Fruit fly (Drosophila melanogaster) whole organism, embryonic: ENCODE measurements around the gene CG6041.

Experiments used
- BtbVII ChIP-seq: fragments of 200-800 bp; sonication (Bioruptor generic); optimal IDR thresholded peaks from 3 replicates; lab custom pipeline; 2017; ENCODE audit warnings: missing biosample characterization, mild to moderate bottlenecking, missing genetic modification characterization
- CG10209 ChIP-seq: fragments of 200-800 bp; sonication (Bioruptor generic); optimal IDR thresholded peaks from 3 replicates; lab custom pipeline; 2017; ENCODE audit warnings: missing biosample characterization, mild to moderate bottlenecking, missing genetic modification characterization, missing genetic modification reagents
- CG10366 ChIP-seq: fragments of 200-800 bp; sonication (Bioruptor generic); IDR thresholded peaks from 2 replicates; pipeline ENCODE4 v1.3.6; 2022; ENCODE audit warnings: missing biosample characterization, missing genetic modification characterization
- CG12219 ChIP-seq: fragments of 200-800 bp; sonication (Bioruptor generic); optimal IDR thresholded peaks from 3 replicates; lab custom pipeline; 2018; ENCODE audit warnings: missing biosample characterization, mild to moderate bottlenecking, missing genetic modification characterization
- CG13424 ChIP-seq: fragments of 200-800 bp; sonication (Bioruptor generic); optimal IDR thresholded peaks from 2 replicates; lab custom pipeline; 2019; ENCODE audit warnings: missing biosample characterization, mild to moderate bottlenecking, missing genetic modification characterization, moderate library complexity
- CG14860 ChIP-seq: fragments of 200-800 bp; sonication (Bioruptor generic); IDR thresholded peaks from 3 replicates; pipeline ENCODE4 v1.3.6; 2022; ENCODE audit warnings: missing biosample characterization, missing genetic modification characterization; ENCODE audit not compliant: partially characterized antibody
- CG1603 ChIP-seq: fragments of 200-800 bp; sonication (Bioruptor generic); optimal IDR thresholded peaks from 2 replicates; lab custom pipeline; 2019; ENCODE audit warnings: missing biosample characterization, mild to moderate bottlenecking, missing genetic modification characterization, moderate library complexity
- CG17186 ChIP-seq: fragments of 200-800 bp; sonication (Bioruptor generic); optimal IDR thresholded peaks from 3 replicates; lab custom pipeline; 2017; ENCODE audit warnings: missing biosample characterization, missing genetic modification reagents, missing genetic modification characterization
- CG17359 ChIP-seq: fragments of 200-800 bp; sonication (Bioruptor generic); optimal IDR thresholded peaks from 3 replicates; lab custom pipeline; 2018; ENCODE audit warnings: missing biosample characterization, mild to moderate bottlenecking, missing genetic modification characterization, moderate library complexity
- CG2120 ChIP-seq: fragments of 200-800 bp; sonication (Bioruptor generic); optimal IDR thresholded peaks from 3 replicates; lab custom pipeline; 2016; ENCODE audit warnings: missing biosample characterization, missing genetic modification characterization
- CG3281 ChIP-seq: fragments of 200-800 bp; sonication (Bioruptor generic); optimal IDR thresholded peaks from 3 replicates; lab custom pipeline; 2017; ENCODE audit warnings: missing biosample characterization, mild to moderate bottlenecking, missing genetic modification characterization
- CG33557 ChIP-seq: fragments of 200-800 bp; sonication (Bioruptor generic); optimal IDR thresholded peaks from 2 replicates; lab custom pipeline; 2019; ENCODE audit warnings: missing biosample characterization, mild to moderate bottlenecking, missing genetic modification characterization, moderate library complexity
- CG34422 ChIP-seq: fragments of 200-800 bp; sonication (Bioruptor generic); IDR thresholded peaks from 3 replicates; pipeline ENCODE4 v1.3.6; 2022; ENCODE audit warnings: missing biosample characterization, missing genetic modification characterization
- CG3726 ChIP-seq: fragments of 200-800 bp; sonication (Bioruptor generic); IDR thresholded peaks from 3 replicates; pipeline ENCODE4, ENCODE4 v1.3.6; 2022; ENCODE audit warnings: missing biosample characterization, missing genetic modification characterization
- CG4854 ChIP-seq: fragments of 200-800 bp; sonication (Bioruptor generic); optimal IDR thresholded peaks from 2 replicates; lab custom pipeline; 2016; ENCODE audit warnings: missing biosample characterization, missing genetic modification characterization, inconsistent platforms
- CG8388 ChIP-seq: fragments of 200-800 bp; sonication (Bioruptor generic); optimal IDR thresholded peaks from 2 replicates; lab custom pipeline; 2019; ENCODE audit warnings: missing biosample characterization, mild to moderate bottlenecking, missing genetic modification characterization, moderate library complexity
- CG8944 ChIP-seq: fragments of 200-800 bp; sonication (Bioruptor generic); optimal IDR thresholded peaks from 3 replicates; lab custom pipeline; 2016; ENCODE audit warnings: missing biosample characterization, missing genetic modification characterization
- CG9437 ChIP-seq: fragments of 200-800 bp; sonication (Bioruptor generic); optimal IDR thresholded peaks from 2 replicates; lab custom pipeline; 2018; ENCODE audit warnings: missing biosample characterization, mild to moderate bottlenecking, missing genetic modification characterization
- CG9727 ChIP-seq: fragments of 200-800 bp; sonication (Bioruptor generic); optimal IDR thresholded peaks from 3 replicates; lab custom pipeline; 2017; ENCODE audit warnings: missing biosample characterization, mild to moderate bottlenecking, missing genetic modification characterization
- CG9932 ChIP-seq: fragments of 200-800 bp; sonication (Bioruptor generic); IDR thresholded peaks from 2 replicates; pipeline ENCODE4 v1.3.6; 2022; ENCODE audit warnings: missing biosample characterization, missing genetic modification characterization
- CHES-1-like ChIP-seq: fragments of 200-800 bp; sonication (Bioruptor generic); optimal IDR thresholded peaks from 2 replicates; lab custom pipeline; 2016; ENCODE audit warnings: missing biosample characterization, missing genetic modification characterization
- Deaf1 ChIP-seq: fragments of 200-800 bp; optimal IDR thresholded peaks from 3 replicates; lab custom pipeline; 2019; ENCODE audit warnings: missing biosample characterization, mild to moderate bottlenecking, missing genetic modification characterization, moderate library complexity
- Dip2 ChIP-seq: fragments of 200-800 bp; sonication (Bioruptor generic); IDR thresholded peaks from 2 replicates; pipeline ENCODE4 v1.3.6; 2022; ENCODE audit warnings: missing biosample characterization, missing genetic modification characterization
- Drgx ChIP-seq: fragments of 200-800 bp; sonication (Bioruptor generic); IDR thresholded peaks from 2 replicates; pipeline ENCODE4 v1.3.6; 2022; ENCODE audit warnings: missing biosample characterization, missing genetic modification characterization
- E2f1 ChIP-seq: fragments of 200-800 bp; sonication (Bioruptor generic); IDR thresholded peaks from 2 replicates; pipeline ENCODE4 v1.3.6; 2022; ENCODE audit warnings: missing biosample characterization, missing genetic modification characterization
- Gug ChIP-seq: fragments of 200-800 bp; sonication (Bioruptor generic); IDR thresholded peaks from 4 replicates; pipeline ENCODE4 v1.3.6; 2022; ENCODE audit warnings: missing biosample characterization, missing genetic modification characterization
- Meics ChIP-seq: fragments of 200-800 bp; sonication (Bioruptor generic); optimal IDR thresholded peaks from 2 replicates; lab custom pipeline; 2017; ENCODE audit warnings: missing biosample characterization, mild to moderate bottlenecking, missing genetic modification characterization
- Nf-YA ChIP-seq: fragments of 200-800 bp; sonication (Bioruptor generic); IDR thresholded peaks from 2 replicates; pipeline ENCODE4 v1.3.6; 2022; ENCODE audit warnings: missing biosample characterization, missing genetic modification characterization
- Rfx ChIP-seq: fragments of 200-800 bp; sonication (Bioruptor generic); IDR thresholded peaks from 2 replicates; pipeline ENCODE4 v1.3.6; 2022; ENCODE audit warnings: missing biosample characterization, missing genetic modification characterization
- Scr ChIP-seq: fragments of 200-800 bp; sonication (Bioruptor generic); IDR thresholded peaks from 2 replicates; pipeline ENCODE4 v1.3.6; 2022; ENCODE audit warnings: missing biosample characterization, missing genetic modification characterization; ENCODE audit not compliant: partially characterized antibody
- Sox102F ChIP-seq: fragments of 200-800 bp; sonication (Bioruptor generic); optimal IDR thresholded peaks from 2 replicates; lab custom pipeline; 2018; ENCODE audit warnings: missing biosample characterization, mild to moderate bottlenecking, missing genetic modification characterization, moderate library complexity
- amos ChIP-seq: fragments of 200-800 bp; sonication (Bioruptor generic); IDR thresholded peaks from 2 replicates; pipeline ENCODE4 v1.3.6; 2022; ENCODE audit warnings: missing biosample characterization, missing genetic modification characterization; ENCODE audit not compliant: partially characterized antibody
- ap ChIP-seq: fragments of 200-800 bp; sonication (Bioruptor generic); IDR thresholded peaks from 2 replicates; pipeline ENCODE4 v1.3.6; 2022; ENCODE audit warnings: missing biosample characterization, missing genetic modification characterization
- ash1 ChIP-seq: fragments of 200-800 bp; sonication (Bioruptor generic); optimal IDR thresholded peaks from 2 replicates; lab custom pipeline; 2018; ENCODE audit warnings: missing biosample characterization, mild to moderate bottlenecking, missing genetic modification characterization
- caup ChIP-seq: fragments of 200-800 bp; sonication (Bioruptor generic); optimal IDR thresholded peaks from 3 replicates; lab custom pipeline; 2017; ENCODE audit warnings: missing biosample characterization, mild to moderate bottlenecking, missing genetic modification characterization, moderate library complexity; ENCODE audit not compliant: severe bottlenecking
- ci ChIP-seq: fragments of 200-800 bp; sonication (Bioruptor generic); IDR thresholded peaks from 3 replicates; pipeline ENCODE4 v1.3.6; 2022; ENCODE audit warnings: missing biosample characterization, missing genetic modification characterization
- dmrt99B ChIP-seq: fragments of 200-800 bp; sonication (Bioruptor generic); optimal IDR thresholded peaks from 2 replicates; lab custom pipeline; 2018; ENCODE audit warnings: missing biosample characterization, mild to moderate bottlenecking, missing genetic modification characterization, moderate library complexity
- dpn ChIP-seq, 2 experiments: fragments of 200-800 bp; sonication (Bioruptor generic); optimal IDR thresholded peaks; 3 replicates each; lab custom pipeline; 2016; ENCODE audit warnings: missing biosample characterization in 2 of 2, missing genetic modification characterization in 2 of 2
- ewg ChIP-seq: fragments of 200-800 bp; sonication (Bioruptor generic); optimal IDR thresholded peaks from 3 replicates; lab custom pipeline; 2017; ENCODE audit warnings: mild to moderate bottlenecking, missing biosample characterization, missing genetic modification reagents, missing genetic modification characterization
- fd102C ChIP-seq: fragments of 200-800 bp; sonication (Bioruptor generic); optimal IDR thresholded peaks from 2 replicates; lab custom pipeline; 2018; ENCODE audit warnings: missing biosample characterization, mild to moderate bottlenecking, missing genetic modification characterization, moderate library complexity
- gem ChIP-seq: fragments of 200-800 bp; sonication (Bioruptor generic); optimal IDR thresholded peaks from 2 replicates; lab custom pipeline; 2019; ENCODE audit warnings: missing biosample characterization, mild to moderate bottlenecking, missing genetic modification characterization, moderate library complexity
- gfzf ChIP-seq: fragments of 200-800 bp; sonication (Bioruptor generic); optimal IDR thresholded peaks from 2 replicates; lab custom pipeline; 2016; ENCODE audit warnings: missing biosample characterization, mild to moderate bottlenecking, missing genetic modification characterization, moderate library complexity
- gsb ChIP-seq: fragments of 200-800 bp; sonication (Bioruptor generic); IDR thresholded peaks from 2 replicates; pipeline ENCODE4 v1.3.6; 2022; ENCODE audit warnings: missing biosample characterization, missing genetic modification characterization
- lmd ChIP-seq: fragments of 200-800 bp; sonication (Bioruptor generic); IDR thresholded peaks from 2 replicates; pipeline ENCODE4 v1.3.6; 2022; ENCODE audit warnings: missing biosample characterization, missing genetic modification characterization
- nmo ChIP-seq: fragments of 200-800 bp; sonication (Bioruptor generic); optimal IDR thresholded peaks from 2 replicates; lab custom pipeline; 2018; ENCODE audit warnings: missing biosample characterization, mild to moderate bottlenecking, missing genetic modification characterization, moderate library complexity
- sens ChIP-seq: fragments of 200-800 bp; sonication (Bioruptor generic); peaks from one replicate; lab custom pipeline; 2016; ENCODE audit warnings: missing biosample characterization, missing genetic modification characterization
- stc ChIP-seq: fragments of 200-800 bp; sonication (Bioruptor generic); IDR thresholded peaks from 2 replicates; pipeline ENCODE4 v1.3.6; 2022; ENCODE audit warnings: missing biosample characterization, missing genetic modification characterization
- stwl ChIP-seq: fragments of 200-800 bp; sonication (Bioruptor generic); optimal IDR thresholded peaks from 3 replicates; lab custom pipeline; 2018; ENCODE audit warnings: missing biosample characterization, mild to moderate bottlenecking, missing genetic modification characterization, moderate library complexity
- vvl ChIP-seq: fragments of 200-800 bp; sonication (Bioruptor generic); IDR thresholded peaks from 2 replicates; pipeline ENCODE4 v1.3.6; 2022; ENCODE audit warnings: missing biosample characterization, missing genetic modification characterization

Gene CG6041

DNA sequence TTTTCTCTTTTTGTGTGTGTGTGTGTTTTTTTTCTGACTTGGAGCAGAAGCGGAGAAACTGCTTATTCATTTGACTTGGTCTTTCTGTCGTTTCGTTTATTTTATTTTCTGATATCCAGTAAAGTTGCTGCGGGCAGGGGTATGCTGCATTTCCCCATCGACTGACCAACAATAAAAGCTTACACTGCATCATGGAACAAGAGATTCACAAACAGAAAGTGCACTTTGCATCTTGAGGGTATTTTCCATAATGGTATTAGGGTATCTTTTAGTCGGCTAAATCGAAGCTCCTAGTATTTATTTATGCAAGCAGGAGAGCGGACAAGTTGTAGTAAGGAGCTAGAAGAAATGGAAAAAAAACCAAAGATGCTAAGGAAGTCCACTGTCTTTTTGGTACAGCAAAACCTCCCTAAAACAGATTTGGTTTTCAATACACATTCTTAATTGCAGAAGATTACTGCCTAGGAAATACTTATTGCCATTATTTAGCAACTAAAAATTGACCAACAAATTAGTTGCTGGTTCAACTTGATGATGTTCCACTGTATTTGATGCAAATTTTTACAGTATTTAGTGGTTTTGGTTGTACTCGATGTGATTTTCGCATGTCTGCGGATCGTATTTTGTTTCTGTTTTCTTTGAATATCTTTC, 15.5 kb upstream of the CG6041 start:
- TF ChIP-seq ap (GFP tag; lab: Robert Waterston, UW) (no peak), Dip2 (GFP tag; lab: Robert Waterston, UW) (no peak), Sox102F (GFP tag; lab: Kevin White, UChicago) (peak; percentile 30), stwl (no peak), lmd (peak; percentile 21; the same call in 1 of the 2 replicates), nmo (peak; percentile 1), sens (GFP tag; lab: Kevin White, UChicago) (peak; percentile 80), CG12219 (GFP tag; lab: Kevin White, UChicago) (no peak), fd102C (no peak), CG10366 (GFP tag; lab: Robert Waterston, UW) (peak; percentile 8; the same call in 1 of the 2 replicates), ewg (GFP tag; lab: Kevin White, UChicago) (peak; percentile 2), CG4854 (no peak), BtbVII (no peak), CG9932 (GFP tag; lab: Robert Waterston, UW) (0 out of 2 replicates have a peak, but pooled peaks have one; percentile 13), CG17186 (no peak), CG13424 (tag; lab: Kevin White, UChicago) (no peak), CG8944 (peak; percentile 5), amos (no peak), CG9437 (GFP tag; lab: Kevin White, UChicago) (no peak), CHES-1-like (GFP tag; lab: Kevin White, UChicago) (peak; percentile 14), gfzf (GFP tag; lab: Kevin White, UChicago) (no peak), ci (GFP tag; lab: Robert Waterston, UW) (peak; percentile 36; the same call in 1 of the 3 replicates), vvl (GFP tag; lab: Robert Waterston, UW) (0 out of 2 replicates have a peak, but pooled peaks have one; percentile 19), Meics (no peak), CG17359 (tag; lab: Kevin White, UChicago) (no peak), dpn (GFP tag; optimal IDR thresholded peaks at IDR 0.05; lab: Kevin White, UChicago) (peak in 1 of 2 experiments; percentile 10), Nf-YA (GFP tag; lab: Robert Waterston, UW) (no peak), CG3281 (GFP tag; lab: Kevin White, UChicago) (no peak), CG34422 (GFP tag; lab: Robert Waterston, UW) (no peak), CG8388 (GFP tag; lab: Kevin White, UChicago) (no peak), Scr (no peak), stc (no peak), CG3726 (GFP tag; lab: Robert Waterston, UW) (0 out of 3 replicates have a peak, but pooled peaks have one; percentile 26), E2f1 (GFP tag; lab: Robert Waterston, UW) (no peak), CG33557 (GFP tag; lab: Kevin White, UChicago) (no peak), gsb (GFP tag; lab: Robert Waterston, UW) (no peak), gem (tag; lab: Kevin White, UChicago) (peak; percentile 21), dmrt99B (tag; lab: Kevin White, UChicago) (peak; percentile 14), Gug (GFP tag; lab: Robert Waterston, UW) (0 out of 4 replicates have a peak, but pooled peaks have one; percentile 19), CG2120 (peak; percentile 3), CG1603 (tag; lab: Kevin White, UChicago) (peak; percentile 2), Drgx (GFP tag; lab: Robert Waterston, UW) (peak; percentile 82), ash1 (GFP tag; lab: Kevin White, UChicago) (no peak), CG14860 (GFP tag; lab: Robert Waterston, UW) (no peak), CG10209 (GFP tag; lab: Kevin White, UChicago) (peak; percentile 3), Deaf1 (no peak), caup (GFP tag; lab: Kevin White, UChicago) (no peak), Rfx (GFP tag; lab: Robert Waterston, UW) (no peak), CG9727 (GFP tag; lab: Kevin White, UChicago) (no peak)
